Comparison of ENCODE assay signal across 1 fruit fly cellular context in the genomic region with DNA sequence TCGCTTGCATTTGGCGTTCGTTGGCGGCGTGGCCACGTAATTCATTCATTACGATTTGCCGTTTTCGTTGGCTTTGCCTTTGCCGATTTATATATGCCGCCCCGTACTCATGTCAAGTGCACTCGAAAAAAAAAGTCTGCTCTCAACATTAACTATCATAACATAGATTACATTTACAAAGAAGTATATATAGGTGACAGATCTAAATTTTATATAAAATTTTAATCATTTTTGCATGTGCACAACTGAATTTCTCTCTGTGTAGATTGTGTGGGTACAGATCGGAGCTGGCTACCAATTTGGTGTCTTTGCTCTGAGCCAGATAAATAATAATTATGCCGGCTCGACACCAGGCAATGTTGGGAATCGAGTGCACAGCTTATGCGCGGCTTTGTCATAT.
TF ChIP-seq lines count a peak whose summit lies in the region.

No protein-coding gene starts in this region.

TF ChIP-seq in whole organism, embryonic, 481 proteins besides CTCF, POLR2A, EP300 and RAD21 (continued from another document and continues in another):
- peak; percentile 3 for TF ChIP-seq gsb-n (tag; optimal IDR thresholded peaks at IDR 0.05; lab: Kevin White, UChicago)
- peak; percentile 20; the same call in 1 of the 3 replicates for TF ChIP-seq CG11695 (GFP tag; IDR thresholded peaks at IDR 0.05; lab: Robert Waterston, UW)
- peak; percentile 84 for TF ChIP-seq Med (GFP tag; lab: Kevin White, UChicago)
- peak; percentile 59; the same call in 1 of the 2 replicates for TF ChIP-seq CG8765 (GFP tag; IDR thresholded peaks at IDR 0.05; lab: Robert Waterston, UW)
- no peak for TF ChIP-seq CG10321 (GFP tag; IDR thresholded peaks at IDR 0.05; lab: Robert Waterston, UW)
- TF ChIP-seq CG9932 (GFP tag; IDR thresholded peaks at IDR 0.05; lab: Robert Waterston, UW): peak; percentile 37; the same call in 1 of the 2 replicates
- TF ChIP-seq Taf1 (GFP tag; IDR thresholded peaks at IDR 0.05; lab: Robert Waterston, UW): no peak
- no peak for TF ChIP-seq peb (GFP tag; IDR thresholded peaks at IDR 0.05; lab: Robert Waterston, UW)
- TF ChIP-seq toy (GFP tag; IDR thresholded peaks at IDR 0.05; lab: Robert Waterston, UW): no peak
- no peak for TF ChIP-seq al (GFP tag; IDR thresholded peaks at IDR 0.05; lab: Robert Waterston, UW)
- TF ChIP-seq wek (GFP tag; optimal IDR thresholded peaks at IDR 0.05; lab: Kevin White, UChicago): no peak
- no peak for TF ChIP-seq Deaf1 (tag; optimal IDR thresholded peaks at IDR 0.05; lab: Kevin White, UChicago)
- TF ChIP-seq rib (GFP tag; IDR thresholded peaks at IDR 0.05; lab: Robert Waterston, UW): no peak
- TF ChIP-seq CG6254 (GFP tag; optimal IDR thresholded peaks at IDR 0.05; lab: Kevin White, UChicago): no peak
- no peak for TF ChIP-seq NK7.1 (GFP tag; optimal IDR thresholded peaks at IDR 0.05; lab: Kevin White, UChicago)
- TF ChIP-seq YL-1 (GFP tag; optimal IDR thresholded peaks at IDR 0.05; lab: Kevin White, UChicago): no peak
- 0 out of 3 replicates have a peak, but pooled peaks have one; percentile 32 for TF ChIP-seq CG11456 (GFP tag; IDR thresholded peaks at IDR 0.05; lab: Robert Waterston, UW)
- TF ChIP-seq chinmo (GFP tag; IDR thresholded peaks at IDR 0.05; lab: Robert Waterston, UW; ENCODE audit: partially characterized antibody): no peak
- TF ChIP-seq pum (GFP tag; optimal IDR thresholded peaks at IDR 0.05; lab: Kevin White, UChicago): peak; percentile 38
- TF ChIP-seq exex (tag; optimal IDR thresholded peaks at IDR 0.05; lab: Kevin White, UChicago): no peak
- TF ChIP-seq CG13775 (GFP tag; optimal IDR thresholded peaks at IDR 0.05; lab: Kevin White, UChicago): peak; percentile 26
- no peak for TF ChIP-seq Spps (tag; optimal IDR thresholded peaks at IDR 0.05; lab: Kevin White, UChicago)
- TF ChIP-seq caup (GFP tag; optimal IDR thresholded peaks at IDR 0.05; lab: Kevin White, UChicago; ENCODE audit: severe bottlenecking): peak; percentile 1
- peak; percentile 59; the same call in 1 of the 3 replicates for TF ChIP-seq ase (GFP tag; IDR thresholded peaks at IDR 0.05; lab: Robert Waterston, UW)
- no peak for TF ChIP-seq tna (GFP tag; IDR thresholded peaks at IDR 0.05; lab: Robert Waterston, UW; ENCODE audit: partially characterized antibody)
- TF ChIP-seq CG1024 (GFP tag; IDR thresholded peaks at IDR 0.05; lab: Robert Waterston, UW): 0 out of 2 replicates have a peak, but pooled peaks have one; percentile 17
- no peak for TF ChIP-seq eyg (GFP tag; optimal IDR thresholded peaks at IDR 0.05; lab: Kevin White, UChicago)
- peak; percentile 4 for TF ChIP-seq trem (tag; optimal IDR thresholded peaks at IDR 0.05; lab: Kevin White, UChicago)
- no peak for TF ChIP-seq pita (GFP tag; optimal IDR thresholded peaks at IDR 0.05; lab: Kevin White, UChicago)
- TF ChIP-seq tup (GFP tag; optimal IDR thresholded peaks at IDR 0.05; lab: Kevin White, UChicago): no peak
- peak; percentile 80 for TF ChIP-seq Drgx (GFP tag; IDR thresholded peaks at IDR 0.05; lab: Robert Waterston, UW)
- peak; percentile 7 for TF ChIP-seq fd3F (GFP tag; optimal IDR thresholded peaks at IDR 0.05; lab: Kevin White, UChicago)
- no peak for TF ChIP-seq CG14860 (GFP tag; IDR thresholded peaks at IDR 0.05; lab: Robert Waterston, UW; ENCODE audit: partially characterized antibody)
- no peak for TF ChIP-seq CG2875 (GFP tag; optimal IDR thresholded peaks at IDR 0.05; lab: Kevin White, UChicago)
- TF ChIP-seq CG12071 (GFP tag; optimal IDR thresholded peaks at IDR 0.05; lab: Kevin White, UChicago): no peak
- peak; percentile 2 for TF ChIP-seq CG12942 (GFP tag; optimal IDR thresholded peaks at IDR 0.05; lab: Kevin White, UChicago)
- no peak for TF ChIP-seq mld (GFP tag; IDR thresholded peaks at IDR 0.05; lab: Robert Waterston, UW; ENCODE audit: partially characterized antibody)
- TF ChIP-seq mirr (GFP tag; optimal IDR thresholded peaks at IDR 0.05; lab: Kevin White, UChicago): no peak
- peak; percentile 74; the same call in 2 of the 3 replicates for TF ChIP-seq zfh1 (GFP tag; IDR thresholded peaks at IDR 0.05; lab: Robert Waterston, UW)
- no peak for TF ChIP-seq CG11398 (GFP tag; optimal IDR thresholded peaks at IDR 0.05; lab: Kevin White, UChicago)
- no peak for TF ChIP-seq aop (GFP tag; IDR thresholded peaks at IDR 0.05; lab: Robert Waterston, UW)
- no peak for TF ChIP-seq CG4328 (GFP tag; optimal IDR thresholded peaks at IDR 0.05; lab: Kevin White, UChicago)
- peak; percentile 67 for TF ChIP-seq ci (GFP tag; IDR thresholded peaks at IDR 0.05; lab: Robert Waterston, UW)
- no peak for TF ChIP-seq ewg (GFP tag; optimal IDR thresholded peaks at IDR 0.05; lab: Kevin White, UChicago)
- no peak for TF ChIP-seq Sry-δ (GFP tag; optimal IDR thresholded peaks at IDR 0.05; lab: Kevin White, UChicago)
- TF ChIP-seq CG7745 (tag; optimal IDR thresholded peaks at IDR 0.05; lab: Kevin White, UChicago): no peak
- no peak for TF ChIP-seq CG5245 (GFP tag; optimal IDR thresholded peaks at IDR 0.05; lab: Kevin White, UChicago)
- no peak for TF ChIP-seq slp2 (GFP tag; optimal IDR thresholded peaks at IDR 0.05; lab: Kevin White, UChicago)
- peak; percentile 70 for TF ChIP-seq HLH3B (GFP tag; IDR thresholded peaks at IDR 0.05; lab: Robert Waterston, UW)
- no peak for TF ChIP-seq ftz-f1 (GFP tag; optimal IDR thresholded peaks at IDR 0.05; lab: Kevin White, UChicago)
- TF ChIP-seq CG43689 (GFP tag; IDR thresholded peaks at IDR 0.05; lab: Robert Waterston, UW): no peak
- TF ChIP-seq CG8281 (tag; optimal IDR thresholded peaks at IDR 0.05; lab: Kevin White, UChicago): no peak
- no peak for TF ChIP-seq corto (GFP tag; optimal IDR thresholded peaks at IDR 0.05; lab: Kevin White, UChicago)
- TF ChIP-seq Oli (tag; optimal IDR thresholded peaks at IDR 0.05; lab: Kevin White, UChicago): peak; percentile 53
- peak; percentile 49; the same call in 1 of the 2 replicates for TF ChIP-seq CG14667 (GFP tag; IDR thresholded peaks at IDR 0.05; lab: Robert Waterston, UW)
- no peak for TF ChIP-seq fd64A (GFP tag; optimal IDR thresholded peaks at IDR 0.05; lab: Kevin White, UChicago)
- TF ChIP-seq vvl (GFP tag; IDR thresholded peaks at IDR 0.05; lab: Robert Waterston, UW): peak; percentile 81
- TF ChIP-seq lilli (GFP tag; optimal IDR thresholded peaks at IDR 0.05; lab: Kevin White, UChicago): peak; percentile 44
- peak; percentile 58 for TF ChIP-seq CG15269 (tag; optimal IDR thresholded peaks at IDR 0.05; lab: Kevin White, UChicago)
- TF ChIP-seq esg (GFP tag; conservative IDR thresholded peaks at IDR 0.05; lab: Robert Waterston, UW): peak; percentile 54
- peak; percentile 14 for TF ChIP-seq Max (GFP tag; optimal IDR thresholded peaks at IDR 0.05; lab: Kevin White, UChicago)
- TF ChIP-seq CG12155 (GFP tag; optimal IDR thresholded peaks at IDR 0.05; lab: Kevin White, UChicago): no peak
- TF ChIP-seq amos (GFP tag; IDR thresholded peaks at IDR 0.05; lab: Robert Waterston, UW; ENCODE audit: partially characterized antibody): no peak
- no peak for TF ChIP-seq Ravus (GFP tag; IDR thresholded peaks at IDR 0.05; lab: Robert Waterston, UW)
- peak; percentile 27 for TF ChIP-seq Hsf (GFP tag; optimal IDR thresholded peaks at IDR 0.05; lab: Kevin White, UChicago)
- TF ChIP-seq CG4730 (GFP tag; IDR thresholded peaks at IDR 0.05; lab: Robert Waterston, UW): 0 out of 2 replicates have a peak, but pooled peaks have one; percentile 42
- TF ChIP-seq CG6654 (GFP tag; optimal IDR thresholded peaks at IDR 0.05; lab: Kevin White, UChicago): no peak
- no peak for TF ChIP-seq klu (GFP tag; IDR thresholded peaks at IDR 0.05; lab: Robert Waterston, UW)
- peak; percentile 7 for TF ChIP-seq CG18764 (GFP tag; optimal IDR thresholded peaks at IDR 0.05; lab: Kevin White, UChicago)
- TF ChIP-seq gt (GFP tag; IDR thresholded peaks at IDR 0.05; lab: Robert Waterston, UW): no peak
- no peak for TF ChIP-seq Fer2 (tag; optimal IDR thresholded peaks at IDR 0.05; lab: Kevin White, UChicago)
- no peak for TF ChIP-seq CG17802 (tag; optimal IDR thresholded peaks at IDR 0.05; lab: Kevin White, UChicago)
- peak; percentile 70 for TF ChIP-seq CG1603 (tag; optimal IDR thresholded peaks at IDR 0.05; lab: Kevin White, UChicago)
- peak; percentile 75 for TF ChIP-seq CG17328 (GFP tag; IDR thresholded peaks at IDR 0.05; lab: Robert Waterston, UW)
- no peak for TF ChIP-seq Atf-2 (GFP tag; optimal IDR thresholded peaks at IDR 0.05; lab: Kevin White, UChicago)
- no peak for TF ChIP-seq Kr (GFP tag; optimal IDR thresholded peaks at IDR 0.05; lab: Kevin White, UChicago)
- no peak for TF ChIP-seq Awh (GFP tag; IDR thresholded peaks at IDR 0.05; lab: Robert Waterston, UW)
- TF ChIP-seq GATAe (GFP tag; conservative IDR thresholded peaks at IDR 0.05; lab: Robert Waterston, UW): no peak
- TF ChIP-seq Nf-YC (tag; optimal IDR thresholded peaks at IDR 0.05; lab: Kevin White, UChicago): no peak
- TF ChIP-seq knrl (GFP tag; IDR thresholded peaks at IDR 0.05; lab: Robert Waterston, UW; ENCODE audit: partially characterized antibody): no peak
- no peak for TF ChIP-seq CG3726 (GFP tag; IDR thresholded peaks at IDR 0.05; lab: Robert Waterston, UW)
- TF ChIP-seq ken (GFP tag; IDR thresholded peaks at IDR 0.05; lab: Robert Waterston, UW): peak; percentile 33; the same call in 1 of the 3 replicates
- no peak for TF ChIP-seq CG7928 (GFP tag; optimal IDR thresholded peaks at IDR 0.05; lab: Kevin White, UChicago)
- 0 out of 2 replicates have a peak, but pooled peaks have one; percentile 23 for TF ChIP-seq dan (GFP tag; IDR thresholded peaks at IDR 0.05; lab: Robert Waterston, UW)
- TF ChIP-seq E2f1 (GFP tag; IDR thresholded peaks at IDR 0.05; lab: Robert Waterston, UW): peak; percentile 63
- peak; percentile 40 for TF ChIP-seq CG12391 (tag; optimal IDR thresholded peaks at IDR 0.05; lab: Kevin White, UChicago)
- no peak for TF ChIP-seq CG6791 (GFP tag; IDR thresholded peaks at IDR 0.05; lab: Robert Waterston, UW; ENCODE audit: partially characterized antibody)
- TF ChIP-seq maf-S (GFP tag; optimal IDR thresholded peaks at IDR 0.05; lab: Kevin White, UChicago): no peak
- no peak for TF ChIP-seq CG4617 (GFP tag; optimal IDR thresholded peaks at IDR 0.05; lab: Kevin White, UChicago; ENCODE audit: borderline replicate concordance)
- TF ChIP-seq B-H2 (GFP tag; optimal IDR thresholded peaks at IDR 0.05; lab: Kevin White, UChicago): no peak
- no peak; the same call in 1 of the 2 replicates for TF ChIP-seq CG10366 (GFP tag; IDR thresholded peaks at IDR 0.05; lab: Robert Waterston, UW)
- TF ChIP-seq usp (GFP tag; optimal IDR thresholded peaks at IDR 0.05; lab: Kevin White, UChicago): no peak
- no peak for TF ChIP-seq CkIIα-i1 (GFP tag; IDR thresholded peaks at IDR 0.05; lab: Robert Waterston, UW)
- TF ChIP-seq CG12299 (tag; optimal IDR thresholded peaks at IDR 0.05; lab: Kevin White, UChicago): no peak
- TF ChIP-seq CG11560 (tag; IDR thresholded peaks at IDR 0.05; lab: Robert Waterston, UW): no peak
- no peak for TF ChIP-seq CG3163 (GFP tag; optimal IDR thresholded peaks at IDR 0.05; lab: Kevin White, UChicago)
- TF ChIP-seq MTF-1 (GFP tag; optimal IDR thresholded peaks at IDR 0.05; lab: Kevin White, UChicago; ENCODE audit: borderline replicate concordance): no peak
- peak; percentile 2 for TF ChIP-seq CG13123 (GFP tag; optimal IDR thresholded peaks at IDR 0.05; lab: Kevin White, UChicago)
- TF ChIP-seq Tbp (GFP tag; optimal IDR thresholded peaks at IDR 0.05; lab: Kevin White, UChicago): no peak
- peak; percentile 21 for TF ChIP-seq CG12236 (GFP tag; optimal IDR thresholded peaks at IDR 0.05; lab: Kevin White, UChicago)
- no peak for TF ChIP-seq CG2199 (GFP tag; IDR thresholded peaks at IDR 0.05; lab: Robert Waterston, UW)
- peak; percentile 50 for TF ChIP-seq CG8924 (tag; optimal IDR thresholded peaks at IDR 0.05; lab: Kevin White, UChicago)
- no peak for TF ChIP-seq luna (GFP tag; optimal IDR thresholded peaks at IDR 0.05; lab: Kevin White, UChicago)
- TF ChIP-seq gcm2 (GFP tag; optimal IDR thresholded peaks at IDR 0.05; lab: Kevin White, UChicago): no peak
- TF ChIP-seq CG11085 (GFP tag; IDR thresholded peaks at IDR 0.05; lab: Robert Waterston, UW): 0 out of 2 replicates have a peak, but pooled peaks have one; percentile 18
- peak; percentile 42 for TF ChIP-seq Ssrp (tag; optimal IDR thresholded peaks at IDR 0.05; lab: Kevin White, UChicago)
- TF ChIP-seq ATbp (GFP tag; optimal IDR thresholded peaks at IDR 0.05; lab: Kevin White, UChicago): peak; percentile 13
- no peak for TF ChIP-seq danr (GFP tag; IDR thresholded peaks at IDR 0.05; lab: Robert Waterston, UW)
- no peak for TF ChIP-seq CG13287 (GFP tag; IDR thresholded peaks at IDR 0.05; lab: Robert Waterston, UW; ENCODE audit: partially characterized antibody)
- TF ChIP-seq Ets65A (GFP tag; lab: Kevin White, UChicago): peak; percentile 90
- TF ChIP-seq E2f2 (GFP tag; IDR thresholded peaks at IDR 0.05; lab: Robert Waterston, UW): peak; percentile 29; the same call in 1 of the 2 replicates
- no peak for TF ChIP-seq pros (GFP tag; optimal IDR thresholded peaks at IDR 0.05; lab: Kevin White, UChicago)
- no peak for TF ChIP-seq trh (GFP tag; optimal IDR thresholded peaks at IDR 0.05; lab: Kevin White, UChicago)
- peak; percentile 24 for TF ChIP-seq oc (tag; optimal IDR thresholded peaks at IDR 0.05; lab: Kevin White, UChicago)
- no peak for TF ChIP-seq CG17612 (GFP tag; IDR thresholded peaks at IDR 0.05; lab: Robert Waterston, UW)
- TF ChIP-seq CG17912 (GFP tag; optimal IDR thresholded peaks at IDR 0.05; lab: Kevin White, UChicago): no peak
- TF ChIP-seq CG11723 (GFP tag; optimal IDR thresholded peaks at IDR 0.05; lab: Kevin White, UChicago): no peak
- peak; percentile 47 for TF ChIP-seq CG1233 (GFP tag; optimal IDR thresholded peaks at IDR 0.05; lab: Kevin White, UChicago)
- 0 out of 2 replicates have a peak, but pooled peaks have one; percentile 43 for TF ChIP-seq CG7372 (GFP tag; IDR thresholded peaks at IDR 0.05; lab: Robert Waterston, UW)
- TF ChIP-seq NfI (GFP tag; optimal IDR thresholded peaks at IDR 0.05; lab: Kevin White, UChicago): peak; percentile 27
- no peak for TF ChIP-seq jumu (GFP tag; optimal IDR thresholded peaks at IDR 0.05; lab: Kevin White, UChicago)
- TF ChIP-seq CG15479 (GFP tag; optimal IDR thresholded peaks at IDR 0.05; lab: Kevin White, UChicago): no peak
- TF ChIP-seq scrt (GFP tag; optimal IDR thresholded peaks at IDR 0.05; lab: Kevin White, UChicago): no peak
- TF ChIP-seq ab (GFP tag; optimal IDR thresholded peaks at IDR 0.05; lab: Kevin White, UChicago): no peak
- no peak for TF ChIP-seq HmgZ (tag; optimal IDR thresholded peaks at IDR 0.05; lab: Kevin White, UChicago)
- no peak for TF ChIP-seq D (optimal IDR thresholded peaks at IDR 0.05; lab: Kevin White, UChicago)
- peak; percentile 30 for TF ChIP-seq D (GFP tag; optimal IDR thresholded peaks at IDR 0.05; lab: Kevin White, UChicago)
- TF ChIP-seq D19A (tag; optimal IDR thresholded peaks at IDR 0.05; lab: Kevin White, UChicago): peak; percentile 11
